Worm (Caenorhabditis elegans) whole organism, early embryonic: ENCODE data around the gene str-155.

Source experiments
- B0310.2 ChIP-seq: sonication (generic microtip); optimal IDR thresholded peaks from 2 replicates; lab custom pipeline; 2016; ENCODE audit warnings: mild to moderate bottlenecking, missing genetic modification characterization, missing compliant biosample characterization
- F13C5.2 ChIP-seq: sonication (generic microtip); optimal IDR thresholded peaks from 2 replicates; lab custom pipeline; 2017; ENCODE audit warnings: mild to moderate bottlenecking, missing genetic modification characterization, inconsistent platforms, missing compliant biosample characterization
- aly-1 ChIP-seq: sonication (generic microtip); optimal IDR thresholded peaks from 2 replicates; lab custom pipeline; 2016; ENCODE audit warnings: missing genetic modification characterization, missing compliant biosample characterization
- ama-1 ChIP-seq: fragments of 150-350 bp; optimal IDR thresholded peaks from 2 replicates; lab custom pipeline; 2014
- ceh-13 ChIP-seq: fragments of 200-800 bp; sonication (Bioruptor generic); optimal IDR thresholded peaks from 2 replicates; lab custom pipeline; 2018; ENCODE audit warnings: mild to moderate bottlenecking, missing genetic modification characterization, missing compliant biosample characterization
- ceh-36 ChIP-seq: sonication (generic microtip); optimal IDR thresholded peaks from 2 replicates; lab custom pipeline; 2016; ENCODE audit warnings: missing genetic modification characterization, inconsistent platforms, missing compliant biosample characterization
- ets-7 ChIP-seq: sonication (generic microtip); optimal IDR thresholded peaks from 2 replicates; lab custom pipeline; 2016; ENCODE audit warnings: missing genotype, missing genetic modification characterization, missing compliant biosample characterization
- flt-1 ChIP-seq: fragments of 200-800 bp; sonication (Bioruptor generic); IDR thresholded peaks from 2 replicates; pipeline ENCODE4 v1.3.6; 2022; ENCODE audit warnings: missing genetic modification characterization, missing compliant biosample characterization
- hmbx-1 ChIP-seq: sonication (generic microtip); optimal IDR thresholded peaks from 2 replicates; lab custom pipeline; 2016; ENCODE audit warnings: mild to moderate bottlenecking, missing genetic modification characterization, missing compliant biosample characterization
- hmg-4 ChIP-seq: fragments of 200-800 bp; sonication (Bioruptor generic); optimal IDR thresholded peaks from 2 replicates; lab custom pipeline; 2018; ENCODE audit warnings: mild to moderate bottlenecking, missing genetic modification characterization, missing compliant biosample characterization
- hnd-1 ChIP-seq: sonication (generic microtip); optimal IDR thresholded peaks from 2 replicates; lab custom pipeline; 2016; ENCODE audit warnings: missing genetic modification characterization, missing compliant biosample characterization
- pes-1 ChIP-seq: fragments of 200-800 bp; sonication (Bioruptor generic); IDR thresholded peaks from 2 replicates; pipeline ENCODE4 v1.3.6; 2022; ENCODE audit warnings: missing genetic modification reagents, missing genetic modification characterization, missing compliant biosample characterization
- scrt-1 ChIP-seq: fragments of 200-800 bp; sonication (Bioruptor generic); IDR thresholded peaks from 2 replicates; pipeline ENCODE4 v1.3.6; 2022; ENCODE audit warnings: missing genetic modification characterization, missing compliant biosample characterization
- sea-1 ChIP-seq: fragments of 200-800 bp; sonication (Bioruptor generic); conservative IDR thresholded peaks from 2 replicates; pipeline ENCODE4 v1.3.6; 2022; ENCODE audit warnings: missing genetic modification characterization, missing compliant biosample characterization
- tbx-11 ChIP-seq: fragments of 200-800 bp; sonication (Bioruptor generic); IDR thresholded peaks from 2 replicates; pipeline ENCODE4 v1.3.6; 2022; ENCODE audit warnings: missing genetic modification characterization, missing compliant biosample characterization
- tbx-37 ChIP-seq: fragments of 200-800 bp; sonication (Bioruptor generic); conservative IDR thresholded peaks from 2 replicates; pipeline ENCODE4 v1.3.6; 2022; ENCODE audit warnings: missing genetic modification reagents, missing genetic modification characterization, missing compliant biosample characterization
- tra-4 ChIP-seq: sonication (generic microtip); optimal IDR thresholded peaks from 2 replicates; lab custom pipeline; 2017; ENCODE audit warnings: missing genetic modification characterization, missing compliant biosample characterization

str-155 gene

DNA sequence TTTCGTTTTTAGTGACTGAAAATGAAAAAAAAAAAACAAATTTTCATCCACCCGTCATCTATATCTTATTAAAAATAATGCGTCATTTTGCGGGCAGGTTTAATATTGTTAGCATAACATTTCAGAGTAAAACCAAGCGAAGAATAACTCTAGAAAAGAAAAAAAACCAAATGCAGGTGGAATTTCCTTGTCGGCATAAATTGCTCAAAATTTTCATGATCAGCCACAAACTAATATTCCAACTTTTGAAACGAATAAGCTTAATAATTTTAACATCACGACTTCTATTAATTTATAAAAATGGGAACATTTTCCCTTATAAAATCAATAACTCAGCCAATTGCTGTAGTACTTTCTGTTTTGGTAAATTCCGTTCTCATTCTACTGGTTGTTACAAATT, at the start of gene str-155:
Gene str-155, plus strand, starts transcription at position 301 of the 400 bp plus-strand sequence.
- TF ChIP-seq scrt-1 (GFP tag; lab: Robert Waterston, UW) (no peak), tbx-37 (GFP tag; lab: Robert Waterston, UW) (no peak), hnd-1 (tag; lab: Kevin White, UChicago) (no peak), ets-7 (tag; lab: Kevin White, UChicago) (no peak), flt-1 (GFP tag; lab: Robert Waterston, UW) (no peak), ceh-36 (no peak), F13C5.2 (tag; lab: Kevin White, UChicago) (no peak), tbx-11 (no peak), hmg-4 (GFP tag; lab: Kevin White, UChicago) (no peak), ceh-13 (no peak), B0310.2 (tag; lab: Kevin White, UChicago) (no peak), ama-1 (lab: Kevin White, UChicago) (no peak), sea-1 (GFP tag; lab: Robert Waterston, UW) (no peak), pes-1 (GFP tag; lab: Robert Waterston, UW) (no peak), tra-4 (tag; lab: Kevin White, UChicago) (no peak), hmbx-1 (tag; lab: Kevin White, UChicago) (no peak), aly-1 (tag; lab: Kevin White, UChicago) (no peak)

DNA sequence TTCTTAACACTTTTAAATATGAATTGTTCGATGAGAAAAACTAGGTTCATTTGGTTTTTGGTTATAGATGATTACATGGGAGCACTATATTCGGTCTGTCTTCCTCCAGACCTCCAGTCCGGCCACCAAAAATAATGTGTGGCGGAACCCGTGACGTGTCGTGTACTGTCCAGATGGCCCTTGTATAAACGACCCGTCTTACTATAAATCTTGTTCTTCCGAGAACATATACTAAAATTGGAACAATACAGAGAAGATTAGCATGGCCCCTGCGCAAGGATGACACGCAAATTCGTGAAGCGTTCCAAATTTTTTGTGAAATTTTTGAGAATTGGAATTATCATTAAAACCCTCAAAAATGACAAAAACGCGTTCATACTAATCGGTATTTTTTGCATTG, 49.2 kb upstream of the str-155 start:
- TF ChIP-seq ets-7 (tag; lab: Kevin White, UChicago) (no peak), B0310.2 (tag; lab: Kevin White, UChicago) (no peak), hmbx-1 (tag; lab: Kevin White, UChicago) (no peak), sea-1 (GFP tag; lab: Robert Waterston, UW) (no peak), F13C5.2 (tag; lab: Kevin White, UChicago) (no peak), aly-1 (tag; lab: Kevin White, UChicago) (no peak)

DNA sequence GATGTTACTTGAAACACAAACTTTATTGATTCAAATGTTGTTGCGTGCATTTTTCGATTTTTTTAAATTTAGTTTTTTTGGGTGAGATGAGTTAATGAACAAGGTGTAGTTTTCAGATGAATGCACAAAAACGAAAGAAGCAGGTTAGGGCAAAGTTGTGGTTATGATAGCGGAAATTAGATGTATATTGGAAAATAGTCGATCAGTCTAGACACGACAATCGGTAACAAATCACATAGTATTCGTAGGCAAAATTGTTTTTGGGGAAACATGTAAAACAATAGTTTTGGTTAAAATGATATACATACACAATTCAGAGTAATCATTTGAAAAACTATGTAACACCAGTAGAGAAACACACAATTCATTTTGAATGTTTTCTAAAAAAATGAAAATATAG, 48.2 kb upstream of the str-155 start, which contains the start of gene str-172:
Gene str-172, minus strand, starts transcription at position 101 of the 400 bp plus-strand sequence.
- no peak for TF ChIP-seq B0310.2 (tag; lab: Kevin White, UChicago)
- TF ChIP-seq hmbx-1 (tag; lab: Kevin White, UChicago), result no peak

DNA sequence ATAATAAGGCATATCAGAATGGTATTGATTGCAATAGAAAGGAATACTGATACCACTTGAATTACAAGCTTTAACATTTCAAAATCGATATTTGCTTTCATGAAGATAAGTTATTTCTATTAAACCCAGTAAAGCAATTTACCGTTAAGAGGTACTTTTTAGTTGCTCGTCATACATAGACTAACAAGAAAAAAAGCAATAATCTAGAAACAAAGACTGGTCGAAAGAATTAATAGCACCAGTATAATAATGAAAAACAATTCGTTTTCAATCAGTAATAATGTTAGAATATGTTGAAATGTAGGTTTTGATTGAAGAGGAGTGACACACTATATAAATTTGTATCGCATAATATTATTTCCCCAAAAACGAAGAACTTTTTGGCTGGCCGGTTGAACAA, 45.2 kb upstream of the str-155 start, which contains the start of gene str-175:
Gene str-175, minus strand, starts transcription at position 101 of the 400 bp plus-strand sequence.
- TF ChIP-seq F13C5.2 (tag; lab: Kevin White, UChicago), result no peak
- TF ChIP-seq flt-1 (GFP tag; lab: Robert Waterston, UW), result no peak
- TF ChIP-seq sea-1 (GFP tag; lab: Robert Waterston, UW), result no peak
- TF ChIP-seq ets-7 (tag; lab: Kevin White, UChicago), result no peak
- no peak for TF ChIP-seq hnd-1 (tag; lab: Kevin White, UChicago)
- no peak for TF ChIP-seq ceh-36
- TF ChIP-seq hmbx-1 (tag; lab: Kevin White, UChicago), result no peak
- TF ChIP-seq pes-1 (GFP tag; lab: Robert Waterston, UW), result no peak
- no peak for TF ChIP-seq tra-4 (tag; lab: Kevin White, UChicago)
- no peak for TF ChIP-seq ceh-13
- TF ChIP-seq tbx-37 (GFP tag; lab: Robert Waterston, UW), result no peak
- TF ChIP-seq scrt-1 (GFP tag; lab: Robert Waterston, UW), result no peak
- no peak for TF ChIP-seq B0310.2 (tag; lab: Kevin White, UChicago)

DNA sequence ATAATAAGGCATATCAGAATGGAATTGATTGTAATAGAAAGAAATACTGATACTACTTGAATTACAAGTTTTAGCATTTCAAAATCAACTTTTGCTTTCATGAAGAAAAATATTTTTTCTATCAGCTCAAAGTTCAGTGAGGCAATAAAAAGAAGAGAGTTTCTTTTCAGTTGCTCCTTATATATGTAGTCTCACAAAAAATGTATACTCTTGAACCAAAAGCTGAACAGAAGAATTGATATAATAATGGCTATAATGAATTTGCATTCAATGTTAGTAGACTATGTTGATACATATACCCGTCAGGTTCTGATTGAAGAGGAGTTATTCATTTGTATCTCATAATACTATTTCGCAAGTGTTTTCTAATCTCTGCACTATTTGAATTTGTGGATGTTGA, 41.2 kb upstream of the str-155 start, which contains the start of gene str-174:
Gene str-174, minus strand, starts transcription at position 101 of the 400 bp plus-strand sequence.
- TF ChIP-seq F13C5.2 (tag; lab: Kevin White, UChicago) (no peak), aly-1 (tag; lab: Kevin White, UChicago) (no peak), pes-1 (GFP tag; lab: Robert Waterston, UW) (no peak), tbx-37 (GFP tag; lab: Robert Waterston, UW) (no peak), ceh-13 (no peak), hmbx-1 (tag; lab: Kevin White, UChicago) (no peak), B0310.2 (tag; lab: Kevin White, UChicago) (no peak), ama-1 (lab: Kevin White, UChicago) (no peak)

DNA sequence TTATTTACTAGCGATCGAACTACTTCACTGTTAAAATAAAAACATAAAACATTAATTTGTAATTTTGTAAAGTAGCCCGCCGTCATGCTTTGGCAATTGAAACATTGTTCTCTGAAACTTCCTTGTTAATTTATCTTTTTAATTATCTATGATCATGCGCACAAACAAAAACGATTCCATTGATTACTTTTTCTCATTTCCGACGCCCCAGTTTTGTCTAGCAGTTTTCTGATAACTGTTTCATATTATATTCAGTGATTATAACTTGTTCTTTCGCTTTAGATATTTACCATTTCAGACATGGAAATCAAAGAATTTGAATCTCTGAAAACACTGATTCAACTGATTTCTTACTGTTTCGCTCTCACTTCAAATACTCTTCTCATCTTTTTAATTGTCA, 38.7 kb upstream of the str-155 start, which contains the start of gene str-170:
Gene str-170, plus strand, starts transcription at position 301 of the 400 bp plus-strand sequence.
- TF ChIP-seq ceh-36, result no peak

DNA sequence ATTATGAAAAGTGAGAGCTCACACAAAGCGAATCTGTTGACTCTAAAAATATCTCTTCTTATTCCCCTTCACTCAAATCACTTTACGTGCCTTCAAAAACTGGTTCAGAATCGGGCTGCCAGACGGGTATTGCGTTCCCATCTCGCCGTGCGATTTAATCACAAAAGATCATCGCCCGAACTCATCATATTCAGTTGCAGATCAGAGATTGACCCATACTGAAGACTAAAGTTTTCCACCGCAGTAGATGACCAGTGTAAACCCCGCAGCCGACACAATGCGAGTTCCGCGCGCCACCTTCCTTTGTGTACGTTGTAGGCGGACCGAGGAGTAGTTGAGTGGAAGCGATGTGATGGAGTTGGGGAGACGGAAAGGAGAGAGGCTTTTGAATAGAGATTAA, 35.2 kb upstream of the str-155 start:
- TF ChIP-seq ama-1 (lab: Kevin White, UChicago) (peak; percentile 50), tbx-37 (GFP tag; lab: Robert Waterston, UW) (no peak), F13C5.2 (tag; lab: Kevin White, UChicago) (peak; percentile 8)

DNA sequence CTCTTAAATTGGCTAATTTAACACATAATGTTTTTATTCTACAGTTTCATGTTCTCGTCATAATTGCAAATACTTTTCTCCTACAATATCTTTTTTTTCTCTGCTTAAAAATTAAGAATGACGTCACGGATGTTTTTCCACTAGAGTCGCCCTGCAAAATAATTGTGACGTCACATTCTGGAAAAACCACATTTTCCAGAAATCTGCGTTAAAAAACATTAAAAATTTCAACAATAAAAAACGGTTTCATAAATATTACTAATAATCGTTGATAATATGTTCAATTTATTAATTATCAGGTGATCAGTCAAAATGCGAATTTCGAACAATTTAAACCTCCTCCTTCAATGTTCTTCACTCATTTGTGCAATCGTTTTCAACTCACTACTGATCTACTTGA, 31.8 kb upstream of the str-155 start, which contains the start of gene str-166:
Gene str-166, plus strand, starts transcription at position 301 of the 400 bp plus-strand sequence.
- TF ChIP-seq sea-1 (GFP tag; lab: Robert Waterston, UW), result no peak
- TF ChIP-seq tbx-37 (GFP tag; lab: Robert Waterston, UW), result no peak
- no peak for TF ChIP-seq ama-1 (lab: Kevin White, UChicago)
- TF ChIP-seq hmbx-1 (tag; lab: Kevin White, UChicago), result no peak
- TF ChIP-seq ceh-36, result no peak
- TF ChIP-seq tbx-11, result no peak
- no peak for TF ChIP-seq ceh-13
- TF ChIP-seq pes-1 (GFP tag; lab: Robert Waterston, UW), result no peak
- TF ChIP-seq hmg-4 (GFP tag; lab: Kevin White, UChicago), result no peak
- TF ChIP-seq F13C5.2 (tag; lab: Kevin White, UChicago), result no peak
- no peak for TF ChIP-seq ets-7 (tag; lab: Kevin White, UChicago)
- TF ChIP-seq scrt-1 (GFP tag; lab: Robert Waterston, UW), result no peak
- TF ChIP-seq tra-4 (tag; lab: Kevin White, UChicago), result no peak
